Fruit fly (Drosophila melanogaster) whole organism, pupa: Measurements from ENCODE around the gene CG33664.
A peak's percentile ranks its signal among the peaks of the same experiment; 100 is the strongest.
"Not testable (repeated sequence)": the region's sequence is repeated elsewhere in the genome, so short reads cannot be mapped to it uniquely, and the experiment has no call there.

Experiments used
- CG10348 ChIP-seq: fragments of 200-800 bp; sonication (Bioruptor generic); IDR thresholded peaks from 2 replicates; pipeline ENCODE4 v1.3.6; 2022; ENCODE audit warnings: missing biosample characterization, missing genetic modification characterization
- CG13204 ChIP-seq: fragments of 200-800 bp; sonication (Bioruptor generic); optimal IDR thresholded peaks from 2 replicates; lab custom pipeline; 2018; ENCODE audit warnings: missing biosample characterization, mild to moderate bottlenecking, missing genetic modification characterization, moderate library complexity
- CG14655 ChIP-seq: fragments of 200-800 bp; sonication (Bioruptor generic); optimal IDR thresholded peaks from 3 replicates; lab custom pipeline; 2017; ENCODE audit warnings: mild to moderate bottlenecking, missing biosample characterization, missing genetic modification reagents, missing genetic modification characterization
- CG32121 ChIP-seq: fragments of 200-800 bp; sonication (Bioruptor generic); IDR thresholded peaks from 2 replicates; pipeline ENCODE4 v1.3.6; 2022; ENCODE audit warnings: missing biosample characterization, missing genetic modification characterization
- CG8159 ChIP-seq: fragments of 200-800 bp; sonication (Bioruptor generic); optimal IDR thresholded peaks from 3 replicates; lab custom pipeline; 2018; ENCODE audit warnings: missing biosample characterization, mild to moderate bottlenecking, missing genetic modification characterization, moderate library complexity
- CG8301 ChIP-seq: fragments of 200-800 bp; sonication (Bioruptor generic); optimal IDR thresholded peaks from 2 replicates; lab custom pipeline; 2018; ENCODE audit warnings: missing biosample characterization, mild to moderate bottlenecking, missing genetic modification characterization
- EcR ChIP-seq: fragments of 200-800 bp; sonication (Bioruptor generic); optimal IDR thresholded peaks from 3 replicates; lab custom pipeline; 2019; ENCODE audit warnings: missing biosample characterization, missing genetic modification characterization, mild to moderate bottlenecking, moderate library complexity, missing genetic modification reagents
- Pif1A ChIP-seq: fragments of 200-800 bp; sonication (Bioruptor generic); optimal IDR thresholded peaks from 3 replicates; lab custom pipeline; 2016; ENCODE audit warnings: missing biosample characterization, missing genetic modification characterization
- Pif1B ChIP-seq: fragments of 200-800 bp; sonication (Bioruptor generic); optimal IDR thresholded peaks from 3 replicates; lab custom pipeline; 2016; ENCODE audit warnings: missing biosample characterization, missing genetic modification characterization
- Snoo ChIP-seq: fragments of 200-800 bp; sonication (Bioruptor generic); optimal IDR thresholded peaks from 3 replicates; lab custom pipeline; 2017; ENCODE audit warnings: missing biosample characterization, mild to moderate bottlenecking, missing genetic modification characterization, inconsistent platforms
- fd96Ca ChIP-seq: fragments of 200-800 bp; sonication (Bioruptor generic); IDR thresholded peaks from 3 replicates; pipeline ENCODE4 v1.3.6; 2022; ENCODE audit warnings: missing biosample characterization, missing genetic modification characterization

Gene CG33664

dm6 chrX:6375636-6376035 is 8.4 kb upstream of the CG33664 start:
- TF ChIP-seq CG10348 (GFP tag; lab: Robert Waterston, UW) = no peak
- peak; percentile 30; the same call in 1 of the 3 replicates for TF ChIP-seq fd96Ca
- no peak for TF ChIP-seq EcR
- peak; percentile 14 for TF ChIP-seq CG8159
- no peak for TF ChIP-seq Snoo (tag; lab: Kevin White, UChicago)
- TF ChIP-seq CG8301 (tag; lab: Kevin White, UChicago) = no peak
- no peak for TF ChIP-seq CG13204

- TF ChIP-seq Pif1A (GFP tag; lab: Kevin White, UChicago) (no peak), CG8159 (peak; percentile 12)
- TF ChIP-seq, all 21 proteins: peak for 1
Measured at dm6 chrX:6376748-6377147, 7.3 kb upstream of the CG33664 start.

- TF ChIP-seq CG14655 (GFP tag; lab: Kevin White, UChicago); CG32121; Pif1B: not testable (repeated sequence)
Measured at dm6 chrX:6400000-6400399, 16.0 kb downstream of the CG33664 start, which contains the start of gene CG33669. TSS of gene CG33669 (minus strand) at chrX:6400100.

dm6 chrX:6419334-6419733 is 35.3 kb downstream of the CG33664 start, which contains the start of gene CG33668:
TSS of gene CG33668 (minus strand) at chrX:6419434.
- not testable (repeated sequence) for TF ChIP-seq CG8301 (tag; lab: Kevin White, UChicago); CG10348 (GFP tag; lab: Robert Waterston, UW); EcR
- TF ChIP-seq, all 21 proteins: peak for 0; not testable (repeated sequence) for 21
